Worm (Caenorhabditis elegans): ENCODE results near the gene mutd-1.

- no peak for TF ChIP-seq fos-1 (tag; optimal IDR thresholded peaks at IDR 0.05)
- TF ChIP-seq elt-1 (tag; optimal IDR thresholded peaks at IDR 0.05), result no peak
- TF ChIP-seq lin-39 (tag; optimal IDR thresholded peaks at IDR 0.05), result no peak
- TF ChIP-seq R02D3.7 (tag; optimal IDR thresholded peaks at IDR 0.05), result no peak
- no peak for TF ChIP-seq zag-1 (tag; optimal IDR thresholded peaks at IDR 0.05)
- no peak for TF ChIP-seq ama-1 (optimal IDR thresholded peaks at IDR 0.05)
- no peak for TF ChIP-seq nhr-77 (tag; optimal IDR thresholded peaks at IDR 0.05)
- TF ChIP-seq ztf-11 (tag; optimal IDR thresholded peaks at IDR 0.05), result no peak
- no peak for TF ChIP-seq unc-62 (GFP tag; optimal IDR thresholded peaks at IDR 0.05)
- TF ChIP-seq blmp-1 (tag; optimal IDR thresholded peaks at IDR 0.05; ENCODE audit: insufficient read depth), result no peak
Measured at ce11 chrIV:7096097-7096496, 37.8 kb downstream of the mutd-1 start.
